Worm (Caenorhabditis elegans) whole organism, L4/young adult: ENCODE results near the gene F14D7.18.

Experiments used
- W03F9.2 ChIP-seq: fragments of 150-350 bp; optimal IDR thresholded peaks from 2 replicates; lab custom pipeline; 2014; ENCODE audit warnings: missing biosample characterization, missing genetic modification characterization
- dao-5 ChIP-seq: sonication (generic microtip); optimal IDR thresholded peaks from 2 replicates; lab custom pipeline; 2016; ENCODE audit warnings: missing genotype, missing genetic modification characterization, moderate library complexity, missing compliant biosample characterization
- him-1 ChIP-seq: sonication (generic microtip); optimal IDR thresholded peaks from 2 replicates; lab custom pipeline; 2016; ENCODE audit warnings: missing genotype, missing genetic modification reagents, missing genetic modification characterization, missing compliant biosample characterization

DNA sequence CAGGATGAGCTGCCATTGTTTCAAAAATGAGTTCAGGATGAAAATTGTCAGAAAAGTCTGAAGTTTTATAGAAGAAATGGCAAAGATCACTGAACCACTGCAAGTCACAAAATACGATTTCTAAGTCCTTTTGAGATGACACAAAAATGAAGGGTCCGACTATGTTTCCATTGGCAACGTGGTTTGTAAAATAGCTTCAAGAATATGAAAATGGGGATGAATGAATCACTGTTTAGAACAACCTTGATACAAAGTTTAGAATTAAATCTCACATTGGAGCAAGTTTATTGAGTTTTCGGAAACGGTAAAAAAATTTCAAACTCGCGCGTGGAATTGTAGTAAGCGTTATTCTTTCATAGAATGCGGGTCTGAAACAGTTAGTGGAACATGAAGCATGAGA lies 20.6 kb upstream of the F14D7.18 start, which contains the start of gene ddn-3:
- TF ChIP-seq W03F9.2 (tag; lab: Kevin White, UChicago) = no peak
- TF ChIP-seq him-1 = no peak
- no peak for TF ChIP-seq dao-5 (tag; lab: Kevin White, UChicago)
